Worm (Caenorhabditis elegans): ENCODE results near the gene C07A12.18.

DNA sequence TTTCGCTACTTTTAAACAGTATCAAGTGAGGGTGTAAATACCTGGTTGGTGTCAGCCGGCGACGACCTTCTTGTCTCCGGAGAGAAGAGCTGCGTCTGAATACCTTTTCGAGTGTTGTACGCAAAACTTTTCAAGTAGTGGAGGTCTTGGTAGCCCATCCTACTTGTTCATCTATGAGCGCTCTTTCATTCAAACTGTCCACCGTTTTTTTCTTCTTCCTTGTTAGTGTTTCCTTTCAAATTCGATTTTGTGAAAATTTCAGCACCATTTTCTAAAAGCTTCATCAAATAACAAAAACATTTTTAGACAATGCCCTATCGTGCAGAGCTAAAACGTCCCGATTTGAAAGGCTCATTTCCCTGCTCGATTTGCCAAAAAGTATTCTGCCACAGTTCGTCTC, 4.7 kb upstream of the C07A12.18 start, which contains the start of gene ham-2:
- TF ChIP-seq F37B4.10 (GFP tag; IDR thresholded peaks at IDR 0.05): no peak
- no peak for TF ChIP-seq Y53F4B.3 (GFP tag; IDR thresholded peaks at IDR 0.05)
- TF ChIP-seq B0019.2 (GFP tag; conservative IDR thresholded peaks at IDR 0.05): no peak
- no peak for TF ChIP-seq ets-4 (GFP tag; optimal IDR thresholded peaks at IDR 0.05)
- TF ChIP-seq nhr-179 (tag; optimal IDR thresholded peaks at IDR 0.05): no peak
- TF ChIP-seq ztf-26 (tag; optimal IDR thresholded peaks at IDR 0.05): no peak
- TF ChIP-seq ama-1 (optimal IDR thresholded peaks at IDR 0.05): no peak
- no peak for TF ChIP-seq ama-1 (GFP tag; optimal IDR thresholded peaks at IDR 0.05)
